ENCODE assay signal across 2 fruit fly cellular contexts in the genomic region with DNA sequence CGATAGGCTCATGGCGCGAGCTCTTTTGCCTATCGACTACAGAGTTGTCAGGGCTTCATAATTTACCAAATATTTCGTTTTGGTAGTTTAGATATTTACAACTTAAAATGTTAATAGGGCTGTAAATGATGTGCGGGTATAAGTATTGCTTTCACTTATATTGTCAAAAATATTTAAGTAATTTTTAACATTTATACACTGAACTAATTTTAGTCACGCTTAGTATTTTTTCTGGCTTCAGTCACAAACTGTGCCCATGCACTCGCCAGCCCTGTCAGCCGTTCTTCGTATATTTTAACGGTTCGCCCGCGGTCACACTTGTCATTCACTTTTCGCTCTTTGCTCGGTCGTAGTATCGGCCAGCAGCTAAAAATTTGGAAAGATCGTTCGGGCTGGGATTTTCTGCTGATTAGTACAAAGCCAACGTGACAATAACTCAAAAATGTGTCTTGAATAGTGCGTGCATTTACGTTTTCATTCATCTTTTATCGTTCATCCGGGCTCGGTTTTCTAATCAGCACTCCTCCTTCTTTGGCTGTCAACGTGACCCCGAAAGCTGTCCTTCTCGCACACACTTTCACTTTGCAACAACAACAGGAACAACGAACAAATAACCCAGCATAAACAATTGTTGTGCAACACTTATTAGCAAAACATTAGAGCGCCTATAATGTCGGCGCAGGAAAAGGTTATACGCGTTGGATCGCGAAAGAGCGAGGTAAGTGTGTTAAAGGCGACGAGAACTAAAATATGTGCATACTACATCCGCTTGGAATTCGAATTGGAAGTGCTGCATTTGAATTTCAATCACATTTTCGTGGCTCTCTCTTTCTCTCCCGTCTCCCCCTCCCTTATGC.
TF ChIP-seq lines count a peak whose summit lies in the region.

A gene (plus strand): TSS at position 319 of the 857 bp plus-strand sequence.
A gene (minus strand): TSS at position 789 of the 857 bp plus-strand sequence.

TF ChIP-seq in whole organism, embryonic, 481 proteins besides CTCF, POLR2A, EP300 and RAD21 (continued from another document and continues in another):
- peak; percentile 91 for TF ChIP-seq ems (GFP tag; optimal IDR thresholded peaks at IDR 0.05; lab: Kevin White, UChicago)
- TF ChIP-seq CG11504 (tag; optimal IDR thresholded peaks at IDR 0.05; lab: Kevin White, UChicago): no peak
- peak; percentile 77 for TF ChIP-seq Ssrp (tag; optimal IDR thresholded peaks at IDR 0.05; lab: Kevin White, UChicago)
- peak; percentile 69 to 94 for TF ChIP-seq crp (GFP tag; optimal IDR thresholded peaks at IDR 0.05; lab: Kevin White, UChicago)
- peak; percentile 84 for TF ChIP-seq fu2 (GFP tag; optimal IDR thresholded peaks at IDR 0.05; lab: Kevin White, UChicago)
- no peak for TF ChIP-seq hb (GFP tag; IDR thresholded peaks at IDR 0.05; lab: Robert Waterston, UW; ENCODE audit: partially characterized antibody)
- peak; percentile 67 for TF ChIP-seq hkb (optimal IDR thresholded peaks at IDR 0.05; lab: Kevin White, UChicago)
- TF ChIP-seq hkb (GFP tag; IDR thresholded peaks at IDR 0.05; lab: Robert Waterston, UW): peak; percentile 89
- TF ChIP-seq CG3726 (GFP tag; IDR thresholded peaks at IDR 0.05; lab: Robert Waterston, UW): peak; percentile 74; the same call in 2 of the 3 replicates
- no peak for TF ChIP-seq vnd (GFP tag; IDR thresholded peaks at IDR 0.05; lab: Robert Waterston, UW; ENCODE audit: partially characterized antibody)
- peak; percentile 68 for TF ChIP-seq MTF-1 (GFP tag; optimal IDR thresholded peaks at IDR 0.05; lab: Kevin White, UChicago; ENCODE audit: borderline replicate concordance)
- peak; percentile 87 for TF ChIP-seq gsb-n (tag; optimal IDR thresholded peaks at IDR 0.05; lab: Kevin White, UChicago)
- TF ChIP-seq CG8388 (GFP tag; optimal IDR thresholded peaks at IDR 0.05; lab: Kevin White, UChicago): peak; percentile 65
- peak; percentile 45; the same call in 1 of the 2 replicates for TF ChIP-seq CG10321 (GFP tag; IDR thresholded peaks at IDR 0.05; lab: Robert Waterston, UW)
- peak; percentile 69 for TF ChIP-seq CG7357 (GFP tag; IDR thresholded peaks at IDR 0.05; lab: Robert Waterston, UW)
- peak; percentile 85 for TF ChIP-seq sisA (GFP tag; IDR thresholded peaks at IDR 0.05; lab: Robert Waterston, UW)
- peak; percentile 26 for TF ChIP-seq CG6654 (GFP tag; optimal IDR thresholded peaks at IDR 0.05; lab: Kevin White, UChicago)
- TF ChIP-seq disco-r (GFP tag; optimal IDR thresholded peaks at IDR 0.05; lab: Kevin White, UChicago): peak; percentile 64
- TF ChIP-seq Sin3A (optimal IDR thresholded peaks at IDR 0.05; lab: Kevin White, UChicago): peak; percentile 91
- peak; percentile 89 for TF ChIP-seq Dad (GFP tag; optimal IDR thresholded peaks at IDR 0.05; lab: Kevin White, UChicago)
- TF ChIP-seq caup (GFP tag; optimal IDR thresholded peaks at IDR 0.05; lab: Kevin White, UChicago; ENCODE audit: severe bottlenecking): peak; percentile 86
- peak; percentile 81 for TF ChIP-seq CG1647 (GFP tag; optimal IDR thresholded peaks at IDR 0.05; lab: Kevin White, UChicago)
- peak; percentile 75 for TF ChIP-seq CG13287 (GFP tag; IDR thresholded peaks at IDR 0.05; lab: Robert Waterston, UW; ENCODE audit: partially characterized antibody)
- TF ChIP-seq dm (GFP tag; optimal IDR thresholded peaks at IDR 0.05; lab: Kevin White, UChicago): peak; percentile 86
- TF ChIP-seq jumu (GFP tag; optimal IDR thresholded peaks at IDR 0.05; lab: Kevin White, UChicago): peak; percentile 84
- TF ChIP-seq stc (GFP tag; IDR thresholded peaks at IDR 0.05; lab: Robert Waterston, UW): peak; percentile 75
- peak; percentile 86 for TF ChIP-seq CHES-1-like (GFP tag; optimal IDR thresholded peaks at IDR 0.05; lab: Kevin White, UChicago)
- peak; percentile 73 for TF ChIP-seq CG10565 (GFP tag; optimal IDR thresholded peaks at IDR 0.05; lab: Kevin White, UChicago)
- no peak for TF ChIP-seq bigmax (GFP tag; optimal IDR thresholded peaks at IDR 0.05; lab: Kevin White, UChicago)
- TF ChIP-seq Optix (GFP tag; IDR thresholded peaks at IDR 0.05; lab: Robert Waterston, UW): peak; percentile 59; the same call in 2 of the 3 replicates
- no peak for TF ChIP-seq sna (GFP tag; IDR thresholded peaks at IDR 0.05; lab: Robert Waterston, UW; ENCODE audit: partially characterized antibody)
- peak in 1 of 3 experiments; percentile 60 for TF ChIP-seq Stat92E (GFP tag; optimal IDR thresholded peaks at IDR 0.05; lab: Kevin White, UChicago)
- TF ChIP-seq CG43689 (GFP tag; IDR thresholded peaks at IDR 0.05; lab: Robert Waterston, UW): no peak
- peak; percentile 77 for TF ChIP-seq twi (tag; optimal IDR thresholded peaks at IDR 0.05; lab: Kevin White, UChicago)
- TF ChIP-seq zen2 (GFP tag; IDR thresholded peaks at IDR 0.05; lab: Robert Waterston, UW; ENCODE audit: partially characterized antibody): no peak
- peak; percentile 90 for TF ChIP-seq CG13624 (GFP tag; optimal IDR thresholded peaks at IDR 0.05; lab: Kevin White, UChicago)
- TF ChIP-seq CG8478 (optimal IDR thresholded peaks at IDR 0.05; lab: Kevin White, UChicago): no peak
- peak; percentile 83 for TF ChIP-seq CG5245 (GFP tag; optimal IDR thresholded peaks at IDR 0.05; lab: Kevin White, UChicago)
- TF ChIP-seq p53 (GFP tag; optimal IDR thresholded peaks at IDR 0.05; lab: Kevin White, UChicago): peak; percentile 7
- peak; percentile 76 for TF ChIP-seq CG11695 (GFP tag; IDR thresholded peaks at IDR 0.05; lab: Robert Waterston, UW)
- peak; percentile 92 for TF ChIP-seq CG13894 (tag; optimal IDR thresholded peaks at IDR 0.05; lab: Kevin White, UChicago)
- no peak for TF ChIP-seq mld (GFP tag; IDR thresholded peaks at IDR 0.05; lab: Robert Waterston, UW; ENCODE audit: partially characterized antibody)
- peak; percentile 86 for TF ChIP-seq CG15269 (tag; optimal IDR thresholded peaks at IDR 0.05; lab: Kevin White, UChicago)
- TF ChIP-seq CG15479 (GFP tag; optimal IDR thresholded peaks at IDR 0.05; lab: Kevin White, UChicago): no peak
- peak; percentile 50 for TF ChIP-seq amos (GFP tag; IDR thresholded peaks at IDR 0.05; lab: Robert Waterston, UW; ENCODE audit: partially characterized antibody)
- TF ChIP-seq CG14050 (GFP tag; IDR thresholded peaks at IDR 0.05; lab: Robert Waterston, UW): peak; percentile 72
- no peak for TF ChIP-seq zf30C (GFP tag; optimal IDR thresholded peaks at IDR 0.05; lab: Kevin White, UChicago)
- TF ChIP-seq eyg (GFP tag; optimal IDR thresholded peaks at IDR 0.05; lab: Kevin White, UChicago): peak; percentile 75
- TF ChIP-seq zfh2 (GFP tag; optimal IDR thresholded peaks at IDR 0.05; lab: Kevin White, UChicago): peak; percentile 89
- no peak for TF ChIP-seq fru (optimal IDR thresholded peaks at IDR 0.05; lab: Kevin White, UChicago)
- peak; percentile 85 to 89 for TF ChIP-seq Hr51 (GFP tag; optimal IDR thresholded peaks at IDR 0.05; lab: Kevin White, UChicago)
- TF ChIP-seq CG7786 (GFP tag; optimal IDR thresholded peaks at IDR 0.05; lab: Kevin White, UChicago): peak; percentile 89
- TF ChIP-seq H15 (GFP tag; IDR thresholded peaks at IDR 0.05; lab: Robert Waterston, UW): peak; percentile 78
- TF ChIP-seq zfh1 (GFP tag; IDR thresholded peaks at IDR 0.05; lab: Robert Waterston, UW): peak; percentile 90
- TF ChIP-seq gce (GFP tag; IDR thresholded peaks at IDR 0.05; lab: Robert Waterston, UW): peak; percentile 68; the same call in 2 of the 3 replicates
- TF ChIP-seq chn (GFP tag; optimal IDR thresholded peaks at IDR 0.05; lab: Kevin White, UChicago): peak; percentile 92
- TF ChIP-seq Doc2 (GFP tag; IDR thresholded peaks at IDR 0.05; lab: Robert Waterston, UW): no peak
- TF ChIP-seq CG10274 (GFP tag; optimal IDR thresholded peaks at IDR 0.05; lab: Kevin White, UChicago): no peak

TF ChIP-seq in whole organism, prepupa, 60 proteins besides CTCF, POLR2A, EP300 and RAD21 (continued from another document):
- TF ChIP-seq Sox102F (GFP tag; optimal IDR thresholded peaks at IDR 0.05; lab: Kevin White, UChicago) (no peak), vri (GFP tag; optimal IDR thresholded peaks at IDR 0.05; lab: Kevin White, UChicago) (peak; percentile 20), dac (GFP tag; optimal IDR thresholded peaks at IDR 0.05; lab: Kevin White, UChicago) (peak; percentile 34), OdsH (GFP tag; optimal IDR thresholded peaks at IDR 0.05; lab: Kevin White, UChicago) (no peak), CG16779 (tag; optimal IDR thresholded peaks at IDR 0.05; lab: Kevin White, UChicago) (peak; percentile 15), Met (GFP tag; optimal IDR thresholded peaks at IDR 0.05; lab: Kevin White, UChicago) (no peak)
